Fruit fly (Drosophila melanogaster) whole organism, wandering third instar larva: Measurements from ENCODE around the gene Rrp47.

ENCODE experiments used
- Abd-B ChIP-seq: fragments of >200 bp; optimal IDR thresholded peaks from 2 replicates; lab custom pipeline; 2017; ENCODE audit warnings: missing biosample characterization, missing genetic modification characterization
- CG9705 ChIP-seq: fragments of 200-800 bp; sonication (Bioruptor generic); optimal IDR thresholded peaks from 2 replicates; lab custom pipeline; 2018; ENCODE audit warnings: missing biosample characterization, mild to moderate bottlenecking, missing genetic modification characterization
- CrebA ChIP-seq: fragments of 200-800 bp; sonication (Bioruptor generic); optimal IDR thresholded peaks from 2 replicates; lab custom pipeline; 2016; ENCODE audit warnings: missing biosample characterization, mild to moderate bottlenecking, missing genetic modification characterization, borderline replicate concordance
- Dfd ChIP-seq: fragments of >200 bp; optimal IDR thresholded peaks from 2 replicates; lab custom pipeline; 2017; ENCODE audit warnings: missing biosample characterization, missing genetic modification characterization
- GATAd ChIP-seq: sonication (Bioruptor generic); optimal IDR thresholded peaks from 2 replicates; lab custom pipeline; 2016; ENCODE audit warnings: missing biosample characterization, missing genetic modification characterization
- HLH106 ChIP-seq: fragments of 200-800 bp; optimal IDR thresholded peaks from 3 replicates; lab custom pipeline; 2019; ENCODE audit warnings: missing biosample characterization, mild to moderate bottlenecking, missing genetic modification characterization, moderate library complexity
- Hnf4 ChIP-seq: fragments of 200-800 bp; sonication (Bioruptor generic); optimal IDR thresholded peaks from 2 replicates; lab custom pipeline; 2016; ENCODE audit warnings: missing biosample characterization, mild to moderate bottlenecking, missing genetic modification characterization
- Hr78 ChIP-seq: fragments of >200 bp; optimal IDR thresholded peaks from 2 replicates; lab custom pipeline; 2017; ENCODE audit warnings: missing biosample characterization, missing genetic modification characterization
- Jra ChIP-seq: sonication (Bioruptor generic); optimal IDR thresholded peaks from 2 replicates; lab custom pipeline; 2016; ENCODE audit warnings: missing biosample characterization, missing genetic modification characterization
- Mio ChIP-seq: sonication (Bioruptor generic); optimal IDR thresholded peaks from 2 replicates; lab custom pipeline; 2016; ENCODE audit warnings: missing biosample characterization, missing genetic modification characterization
- N ChIP-seq: fragments of >200 bp; optimal IDR thresholded peaks from 2 replicates; lab custom pipeline; 2018; ENCODE audit warnings: missing biosample characterization, missing external identifiers, missing genetic modification characterization
- OdsH ChIP-seq: fragments of 200-800 bp; sonication (Bioruptor generic); optimal IDR thresholded peaks from 2 replicates; lab custom pipeline; 2016; ENCODE audit warnings: missing biosample characterization, mild to moderate bottlenecking, missing genetic modification characterization
- Rel ChIP-seq, 2 experiments: fragments of 200-800 bp; sonication (Bioruptor generic) in 1 of 2; optimal IDR thresholded peaks; 2 replicates in 1 of 2; 3 replicates in 1 of 2; lab custom pipeline; 2016 to 2019; ENCODE audit warnings: mild to moderate bottlenecking in 2 of 2, missing biosample characterization in 2 of 2, missing genetic modification characterization in 2 of 2, moderate library complexity in 1 of 2
- br ChIP-seq: fragments of 200-800 bp; sonication (Bioruptor generic); optimal IDR thresholded peaks from 2 replicates; lab custom pipeline; 2016; ENCODE audit warnings: missing biosample characterization, missing genetic modification characterization
- dl ChIP-seq, 2 experiments: fragments of 175-275, 200-275 bp in 1 of 2; fragments of 200-275 bp in 1 of 2; sonication (Bioruptor generic); optimal IDR thresholded peaks; lab custom pipeline; 2018; ENCODE audit warnings: mild to moderate bottlenecking in 2 of 2, missing biosample characterization in 2 of 2, missing genetic modification characterization in 2 of 2, moderate library complexity in 2 of 2; ENCODE audit not compliant: partially characterized antibody in 2 of 2, insufficient read depth in 1 of 2
- dmrt93B ChIP-seq: fragments of 200-800 bp; sonication (Bioruptor generic); optimal IDR thresholded peaks from 2 replicates; lab custom pipeline; 2018; ENCODE audit warnings: missing biosample characterization, mild to moderate bottlenecking, missing genetic modification characterization
- dsf ChIP-seq: sonication (Bioruptor generic); optimal IDR thresholded peaks from 2 replicates; lab custom pipeline; 2016; ENCODE audit warnings: missing biosample characterization, missing genetic modification characterization, borderline replicate concordance
- foxo ChIP-seq, 2 experiments: fragments of 200-800 bp; sonication (Bioruptor generic); optimal IDR thresholded peaks; 2 replicates in 1 of 2; 3 replicates in 1 of 2; lab custom pipeline; 2016 to 2017; ENCODE audit warnings: missing biosample characterization in 2 of 2, missing genetic modification characterization in 2 of 2
- fru ChIP-seq: fragments of 200-800 bp; sonication (Bioruptor generic); optimal IDR thresholded peaks from 3 replicates; lab custom pipeline; 2016; ENCODE audit warnings: missing biosample characterization, mild to moderate bottlenecking, missing genetic modification characterization
- h ChIP-seq: fragments of 200-800 bp; sonication (Bioruptor generic); optimal IDR thresholded peaks from 3 replicates; lab custom pipeline; 2016; ENCODE audit warnings: missing biosample characterization, mild to moderate bottlenecking, missing genetic modification characterization
- jim ChIP-seq: fragments of 175-275, 200-325 bp; sonication (Bioruptor generic); optimal IDR thresholded peaks from 2 replicates; lab custom pipeline; 2016; ENCODE audit warnings: missing biosample characterization, mild to moderate bottlenecking, missing genetic modification characterization
- lola ChIP-seq: fragments of >200 bp; optimal IDR thresholded peaks from 2 replicates; lab custom pipeline; 2017; ENCODE audit warnings: missing biosample characterization, missing genetic modification characterization
- pan ChIP-seq: fragments of >200 bp; optimal IDR thresholded peaks from 2 replicates; lab custom pipeline; 2017
- psq ChIP-seq: fragments of 200-800 bp; sonication (Bioruptor generic); optimal IDR thresholded peaks from 3 replicates; lab custom pipeline; 2017; ENCODE audit warnings: missing biosample characterization, mild to moderate bottlenecking, missing genetic modification characterization, moderate library complexity
- rgr ChIP-seq: fragments of 200-800 bp; sonication (Bioruptor generic); optimal IDR thresholded peaks from 3 replicates; lab custom pipeline; 2016; ENCODE audit warnings: missing biosample characterization, mild to moderate bottlenecking, missing genetic modification characterization
- sage ChIP-seq: fragments of 200-800 bp; sonication (Bioruptor generic); optimal IDR thresholded peaks from 2 replicates; lab custom pipeline; 2016; ENCODE audit warnings: missing biosample characterization, mild to moderate bottlenecking, missing genetic modification characterization
- usp ChIP-seq: fragments of >200 bp; optimal IDR thresholded peaks from 2 replicates; lab custom pipeline; 2017; ENCODE audit warnings: missing biosample characterization, missing genetic modification characterization
- woc ChIP-seq: sonication (Bioruptor generic); optimal IDR thresholded peaks from 2 replicates; lab custom pipeline; 2016; ENCODE audit warnings: missing biosample characterization, mild to moderate bottlenecking, missing genetic modification characterization

Gene Rrp47

dm6 chrX:15933504-15934225 lies 11.0 kb upstream of the Rrp47 start, which contains the start of gene Ranbp16:
Gene Ranbp16 (minus strand): TSS chrX:15933867.
- no peak for TF ChIP-seq rgr (GFP tag; lab: Kevin White, UChicago)
- TF ChIP-seq dsf (GFP tag; lab: Kevin White, UChicago) = no peak
- TF ChIP-seq Hr78 (GFP tag; lab: Kevin White, UChicago) = peak; percentile 79
- peak; percentile 36 for TF ChIP-seq woc
- TF ChIP-seq psq (GFP tag; lab: Kevin White, UChicago) = no peak
- TF ChIP-seq Jra (GFP tag; lab: Kevin White, UChicago) = no peak
- TF ChIP-seq N (GFP tag; lab: Kevin White, UChicago) = peak; percentile 90
- TF ChIP-seq Hnf4 (GFP tag; lab: Kevin White, UChicago) = no peak
- TF ChIP-seq, all 38 proteins: peak for 3

- no peak for TF ChIP-seq foxo (GFP tag; optimal IDR thresholded peaks at IDR 0.05; lab: Kevin White, UChicago)
- peak; percentile 6 for TF ChIP-seq woc
- no peak for TF ChIP-seq dmrt93B (GFP tag; lab: Kevin White, UChicago)
Measured at dm6 chrX:15934226-15934547, 10.5 kb upstream of the Rrp47 start.

dm6 chrX:15940105-15940955 lies 4.4 kb upstream of the Rrp47 start, which contains the start of gene Stim:
Gene Stim (minus strand): TSS chrX:15940451.
- no peak for TF ChIP-seq dl (GFP tag; optimal IDR thresholded peaks at IDR 0.05; lab: Kevin White, UChicago; ENCODE audit: insufficient read depth in 1 of 2, partially characterized antibody in 2 of 2)
- TF ChIP-seq N (GFP tag; lab: Kevin White, UChicago) = peak; percentile 67
- TF ChIP-seq Rel (GFP tag; optimal IDR thresholded peaks at IDR 0.05; lab: Kevin White, UChicago) = no peak
- peak; percentile 86 for TF ChIP-seq Rel (tag; optimal IDR thresholded peaks at IDR 0.05; lab: Kevin White, UChicago)

- no peak for TF ChIP-seq usp (GFP tag; lab: Kevin White, UChicago)
- TF ChIP-seq rgr (GFP tag; lab: Kevin White, UChicago) = no peak
- no peak for TF ChIP-seq CrebA
- no peak for TF ChIP-seq Mio (GFP tag; lab: Kevin White, UChicago)
- TF ChIP-seq GATAd (GFP tag; lab: Kevin White, UChicago) = no peak
- no peak for TF ChIP-seq h (GFP tag; lab: Kevin White, UChicago)
- no peak for TF ChIP-seq jim
- TF ChIP-seq OdsH (GFP tag; lab: Kevin White, UChicago) = no peak
- no peak for TF ChIP-seq Hr78 (GFP tag; lab: Kevin White, UChicago)
- TF ChIP-seq br (GFP tag; lab: Kevin White, UChicago) = no peak
- no peak for TF ChIP-seq Jra (GFP tag; lab: Kevin White, UChicago)
- no peak for TF ChIP-seq Abd-B (GFP tag; lab: Kevin White, UChicago)
- TF ChIP-seq pan (lab: Kevin White, UChicago) = no peak
- TF ChIP-seq Dfd (GFP tag; lab: Kevin White, UChicago) = no peak
- TF ChIP-seq HLH106 (tag; lab: Kevin White, UChicago) = no peak
- TF ChIP-seq dmrt93B (GFP tag; lab: Kevin White, UChicago) = no peak
Measured at dm6 chrX:15940956-15941246, 3.8 kb upstream of the Rrp47 start, which contains the start of gene CG8924. Gene CG8924 (plus strand): TSS chrX:15941077.

- TF ChIP-seq N (GFP tag; lab: Kevin White, UChicago) (no peak), dmrt93B (GFP tag; lab: Kevin White, UChicago) (no peak), pan (lab: Kevin White, UChicago) (no peak), dl (GFP tag; optimal IDR thresholded peaks at IDR 0.05; lab: Kevin White, UChicago; ENCODE audit: insufficient read depth in 1 of 2, partially characterized antibody in 2 of 2) (no peak), CG9705 (no peak), Mio (GFP tag; lab: Kevin White, UChicago) (no peak), jim (no peak), sage (GFP tag; lab: Kevin White, UChicago) (no peak), lola (GFP tag; lab: Kevin White, UChicago) (no peak), Hnf4 (GFP tag; lab: Kevin White, UChicago) (no peak), Rel (GFP tag; optimal IDR thresholded peaks at IDR 0.05; lab: Kevin White, UChicago) (no peak), Rel (tag; optimal IDR thresholded peaks at IDR 0.05; lab: Kevin White, UChicago) (no peak), psq (GFP tag; lab: Kevin White, UChicago) (no peak), br (GFP tag; lab: Kevin White, UChicago) (no peak), fru (GFP tag; lab: Kevin White, UChicago) (no peak)
- TF ChIP-seq, all 38 proteins: peak for 0
Measured at dm6 chrX:15941527-15941926, 3.2 kb upstream of the Rrp47 start.
